Worm (Caenorhabditis elegans): Measurements from ENCODE around the gene F15D4.4.
A peak's percentile ranks its signal among the peaks of the same experiment; 100 is the strongest.

The F15D4.4 gene

DNA sequence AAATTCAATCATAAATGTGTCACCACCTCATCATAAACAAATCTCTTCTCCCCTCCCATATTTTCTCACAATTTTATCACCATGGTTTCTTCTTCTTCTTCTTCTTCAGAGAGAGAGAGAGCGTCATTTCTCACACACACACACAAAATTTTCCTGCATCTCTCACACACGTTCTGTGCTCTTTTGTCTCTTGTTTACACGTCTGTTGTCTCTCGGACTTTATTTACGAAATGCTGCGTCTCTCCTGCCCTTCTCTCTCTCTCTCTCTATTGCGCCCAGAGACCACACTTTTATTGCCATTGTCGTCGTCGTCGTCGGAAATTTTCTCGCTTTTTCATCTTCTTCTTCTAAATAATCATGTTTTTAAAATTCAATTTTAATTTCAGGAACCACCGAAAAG is 47.8 kb downstream of the F15D4.4 start, which contains the start of gene lec-1 (continued):
- TF ChIP-seq nhr-237 (tag; optimal IDR thresholded peaks at IDR 0.05) (no peak), nhr-12 (tag; optimal IDR thresholded peaks at IDR 0.05) (no peak), jun-1 (tag; optimal IDR thresholded peaks at IDR 0.05) (peak; percentile 8), aha-1 (tag; optimal IDR thresholded peaks at IDR 0.05) (no peak), aly-2 (tag; optimal IDR thresholded peaks at IDR 0.05) (peak; percentile 14), lin-39 (tag; optimal IDR thresholded peaks at IDR 0.05) (no peak), nhr-71 (tag; optimal IDR thresholded peaks at IDR 0.05) (peak; percentile 70), blmp-1 (tag; optimal IDR thresholded peaks at IDR 0.05) (peak; percentile 41), egl-13 (tag; optimal IDR thresholded peaks at IDR 0.05) (no peak), mef-2 (tag; optimal IDR thresholded peaks at IDR 0.05) (no peak), nhr-11 (tag; optimal IDR thresholded peaks at IDR 0.05) (no peak), hpl-2 (GFP tag; optimal IDR thresholded peaks at IDR 0.05) (no peak), isw-1 (GFP tag; IDR thresholded peaks at IDR 0.05) (no peak), sup-37 (GFP tag; optimal IDR thresholded peaks at IDR 0.05) (no peak), nhr-28 (tag; optimal IDR thresholded peaks at IDR 0.05) (no peak), nhr-90 (tag; optimal IDR thresholded peaks at IDR 0.05; ENCODE audit: poor library complexity) (no peak), snpc-4 (tag; optimal IDR thresholded peaks at IDR 0.05) (no peak), dsc-1 (tag; optimal IDR thresholded peaks at IDR 0.05) (peak; percentile 58), ets-5 (GFP tag; IDR thresholded peaks at IDR 0.05) (no peak), xbp-1 (tag; optimal IDR thresholded peaks at IDR 0.05) (no peak), hlh-4 (tag; optimal IDR thresholded peaks at IDR 0.05) (no peak), C34B4.2 (tag; optimal IDR thresholded peaks at IDR 0.05) (no peak), tlp-1 (tag; optimal IDR thresholded peaks at IDR 0.05) (no peak), C16A3.4 (tag; optimal IDR thresholded peaks at IDR 0.05) (peak; percentile 11), swsn-7 (tag; optimal IDR thresholded peaks at IDR 0.05) (peak; percentile 48), lsy-2 (tag; optimal IDR thresholded peaks at IDR 0.05) (peak; percentile 16 to 73), egl-27 (tag; optimal IDR thresholded peaks at IDR 0.05) (no peak), pag-3 (tag; optimal IDR thresholded peaks at IDR 0.05; ENCODE audit: borderline replicate concordance, insufficient read depth) (no peak), rnt-1 (tag; optimal IDR thresholded peaks at IDR 0.05) (peak; percentile 65), nhr-77 (tag; optimal IDR thresholded peaks at IDR 0.05) (peak; percentile 67), skn-1 (tag; optimal IDR thresholded peaks at IDR 0.05) (peak; percentile 12), lin-15B (tag; optimal IDR thresholded peaks at IDR 0.05) (no peak), ceh-90 (tag; optimal IDR thresholded peaks at IDR 0.05) (no peak), nhr-47 (tag; optimal IDR thresholded peaks at IDR 0.05) (peak; percentile 55), pqm-1 (tag; optimal IDR thresholded peaks at IDR 0.05) (no peak), ztf-11 (tag; optimal IDR thresholded peaks at IDR 0.05) (no peak), ceh-63 (GFP tag; optimal IDR thresholded peaks at IDR 0.05) (no peak), lin-13 (GFP tag; optimal IDR thresholded peaks at IDR 0.05) (no peak), hlh-17 (GFP tag; optimal IDR thresholded peaks at IDR 0.05; ENCODE audit: borderline replicate concordance) (no peak), ama-1 (optimal IDR thresholded peaks at IDR 0.05) (no peak), mep-1 (tag; optimal IDR thresholded peaks at IDR 0.05) (peak; percentile 8), nhr-76 (tag; optimal IDR thresholded peaks at IDR 0.05) (no peak), nhr-20 (tag; optimal IDR thresholded peaks at IDR 0.05) (peak; percentile 60), sptf-1 (tag; optimal IDR thresholded peaks at IDR 0.05) (no peak), fkh-10 (GFP tag; optimal IDR thresholded peaks at IDR 0.05) (peak; percentile 5), ceh-82 (tag; optimal IDR thresholded peaks at IDR 0.05) (peak in 2 of 3 experiments; percentile 9 to 69), elt-3 (tag; optimal IDR thresholded peaks at IDR 0.05) (no peak), tbx-2 (tag; optimal IDR thresholded peaks at IDR 0.05) (peak; percentile 48), fkh-4 (tag; optimal IDR thresholded peaks at IDR 0.05; ENCODE audit: borderline replicate concordance) (no peak), lir-3 (tag; optimal IDR thresholded peaks at IDR 0.05; ENCODE audit: poor library complexity) (peak; percentile 7), nhr-85 (tag) (peak; percentile 80), ceh-8 (GFP tag; optimal IDR thresholded peaks at IDR 0.05) (no peak), F16B12.6 (tag; optimal IDR thresholded peaks at IDR 0.05) (no peak), lin-14 (GFP tag; optimal IDR thresholded peaks at IDR 0.05) (peak; percentile 90)
